Worm (Caenorhabditis elegans) whole organism, L4/young adult: ENCODE measurements around the gene C05E11.6.

Source experiments
- W03F9.2 ChIP-seq: fragments of 150-350 bp; optimal IDR thresholded peaks from 2 replicates; lab custom pipeline; 2014; ENCODE audit warnings: missing biosample characterization, missing genetic modification characterization
- dao-5 ChIP-seq: sonication (generic microtip); optimal IDR thresholded peaks from 2 replicates; lab custom pipeline; 2016; ENCODE audit warnings: missing genotype, missing genetic modification characterization, moderate library complexity, missing compliant biosample characterization
- him-1 ChIP-seq: sonication (generic microtip); optimal IDR thresholded peaks from 2 replicates; lab custom pipeline; 2016; ENCODE audit warnings: missing genotype, missing genetic modification reagents, missing genetic modification characterization, missing compliant biosample characterization

DNA sequence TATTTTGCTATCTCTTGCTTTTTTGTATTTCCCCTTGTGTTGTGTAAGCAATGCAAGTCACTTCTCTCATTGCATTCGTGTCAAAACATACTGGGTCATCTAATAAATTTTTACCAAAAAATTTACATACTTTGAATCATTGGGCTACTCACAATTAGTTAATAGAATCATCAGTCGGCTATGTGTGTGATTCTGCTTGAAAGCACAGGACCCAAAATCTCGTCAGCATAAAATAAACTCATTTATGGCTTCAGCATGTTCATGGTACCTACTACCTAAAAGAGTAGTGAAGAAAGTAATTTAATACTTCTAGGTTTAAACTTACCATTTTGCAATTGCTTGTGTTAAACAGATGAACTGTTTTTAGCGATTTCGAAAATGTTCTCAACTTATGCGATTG, 35.6 kb upstream of the C05E11.6 start:
- no peak for TF ChIP-seq dao-5 (tag; lab: Kevin White, UChicago)
- no peak for TF ChIP-seq W03F9.2
- no peak for TF ChIP-seq him-1
